Worm (Caenorhabditis elegans) whole organism, L4 larva: ENCODE data around the gene ZK353.4.

Experiments
- T20F7.1 ChIP-seq: fragments of 200-800 bp; sonication (Bioruptor generic); optimal IDR thresholded peaks from 2 replicates; lab custom pipeline; 2018; ENCODE audit warnings: mild to moderate bottlenecking, missing genetic modification characterization, missing compliant biosample characterization
- aha-1 ChIP-seq: fragments of 150-350 bp; peaks from one replicate; lab custom pipeline; 2014; ENCODE audit warnings: missing biosample characterization, missing genetic modification characterization
- aly-2 ChIP-seq: sonication (generic microtip); optimal IDR thresholded peaks from 2 replicates; lab custom pipeline; 2018; ENCODE audit warnings: missing biosample characterization, missing genetic modification characterization
- arid-1 ChIP-seq: fragments of 200-800 bp; sonication (Bioruptor generic); conservative IDR thresholded peaks from 2 replicates; pipeline ENCODE4 v1.3.6; 2022; ENCODE audit warnings: missing genetic modification reagents, missing genetic modification characterization, missing compliant biosample characterization
- ceh-32 ChIP-seq: sonication (generic microtip); optimal IDR thresholded peaks from 2 replicates; lab custom pipeline; 2016; ENCODE audit warnings: mild to moderate bottlenecking, missing genetic modification characterization, missing compliant biosample characterization; ENCODE audit not compliant: poor library complexity
- ces-1 ChIP-seq: fragments of 150-350 bp; sonication (generic microtip); optimal IDR thresholded peaks from 4 replicates; lab custom pipeline; 2014; ENCODE audit warnings: missing biosample characterization, missing genetic modification reagents, missing genetic modification characterization
- daf-12 ChIP-seq: fragments of 150-350 bp; optimal IDR thresholded peaks from 2 replicates; lab custom pipeline; 2014; ENCODE audit warnings: missing biosample characterization, missing genetic modification reagents, missing genetic modification characterization
- dmd-8 ChIP-seq: fragments of 200-800 bp; sonication (Bioruptor generic); IDR thresholded peaks from 2 replicates; pipeline ENCODE4 v1.3.6; 2022; ENCODE audit warnings: missing genetic modification characterization, missing compliant biosample characterization
- dpl-1 ChIP-seq: fragments of 150-350 bp; optimal IDR thresholded peaks from 2 replicates; lab custom pipeline; 2014; ENCODE audit warnings: missing biosample characterization, missing genetic modification reagents, missing genetic modification characterization
- duxl-1 ChIP-seq: sonication (generic microtip); optimal IDR thresholded peaks from 2 replicates; lab custom pipeline; 2016; ENCODE audit warnings: mild to moderate bottlenecking, missing genetic modification characterization, moderate library complexity, missing compliant biosample characterization; ENCODE audit not compliant: poor library complexity
- egl-27 ChIP-seq: sonication (generic microtip); optimal IDR thresholded peaks from 3 replicates; lab custom pipeline; 2017; ENCODE audit warnings: missing biosample characterization, missing genetic modification reagents, missing genetic modification characterization
- gei-8 ChIP-seq: fragments of 200-800 bp; sonication (Bioruptor generic); optimal IDR thresholded peaks from 2 replicates; lab custom pipeline; 2018; ENCODE audit warnings: mild to moderate bottlenecking, missing genetic modification characterization, missing compliant biosample characterization
- hif-1 ChIP-seq, 2 experiments: sonication (generic microtip); optimal IDR thresholded peaks; 2 replicates each; lab custom pipeline; 2016 to 2017; ENCODE audit warnings: missing compliant biosample characterization in 2 of 2, missing genetic modification characterization in 2 of 2, missing genetic modification reagents in 2 of 2, missing genotype in 2 of 2, mild to moderate bottlenecking in 1 of 2
- lsy-2 ChIP-seq, 2 experiments: fragments of 150-350 bp in 1 of 2; sonication (generic microtip) in 1 of 2; optimal IDR thresholded peaks; 2 replicates each; lab custom pipeline; 2014 to 2017; ENCODE audit warnings: missing biosample characterization in 2 of 2, missing genetic modification characterization in 2 of 2
- madf-9 ChIP-seq: fragments of 200-800 bp; sonication (Bioruptor generic); conservative IDR thresholded peaks from 2 replicates; pipeline ENCODE4 v1.3.6; 2022; ENCODE audit warnings: missing genetic modification reagents, missing genetic modification characterization, missing compliant biosample characterization
- mdt-29 ChIP-seq: fragments of 200-800 bp; sonication (Bioruptor generic); IDR thresholded peaks from 2 replicates; pipeline ENCODE4 v1.3.6; 2022; ENCODE audit warnings: missing genetic modification reagents, missing genetic modification characterization, missing compliant biosample characterization
- mes-2 ChIP-seq: sonication (generic microtip); optimal IDR thresholded peaks from 2 replicates; lab custom pipeline; 2016; ENCODE audit warnings: missing genotype, mild to moderate bottlenecking, missing genetic modification characterization, missing compliant biosample characterization; ENCODE audit not compliant: poor library complexity, severe bottlenecking
- mxl-2 ChIP-seq: fragments of 200-800 bp; sonication (Bioruptor generic); conservative IDR thresholded peaks from 2 replicates; pipeline ENCODE4 v1.3.6; 2022; ENCODE audit warnings: missing genetic modification reagents, missing genetic modification characterization, missing compliant biosample characterization
- nhr-11 ChIP-seq: fragments of 150-350 bp; optimal IDR thresholded peaks from 2 replicates; lab custom pipeline; 2014; ENCODE audit warnings: missing biosample characterization, missing genetic modification characterization
- nhr-111 ChIP-seq: fragments of 200-800 bp; sonication (Bioruptor generic); optimal IDR thresholded peaks from 2 replicates; lab custom pipeline; 2018; ENCODE audit warnings: mild to moderate bottlenecking, missing genetic modification characterization, missing compliant biosample characterization
- nhr-25 ChIP-seq: sonication (generic microtip); optimal IDR thresholded peaks from 2 replicates; lab custom pipeline; 2017; ENCODE audit warnings: missing genetic modification characterization, mild to moderate bottlenecking, missing compliant biosample characterization, antibody characterized with exemption, moderate library complexity, borderline replicate concordance; ENCODE audit not compliant: insufficient read depth
- nhr-41 ChIP-seq: fragments of 200-800 bp; sonication (Bioruptor generic); IDR thresholded peaks from 2 replicates; pipeline ENCODE4 v1.3.6; 2022; ENCODE audit warnings: missing genetic modification reagents, missing genetic modification characterization, missing compliant biosample characterization
- nhr-48 ChIP-seq: sonication (generic microtip); optimal IDR thresholded peaks from 2 replicates; lab custom pipeline; 2016; ENCODE audit warnings: mild to moderate bottlenecking, missing genetic modification characterization, missing compliant biosample characterization
- pha-4 ChIP-seq, 2 experiments: fragments of 150-350 bp in 1 of 2; fragments of 200-800 bp in 1 of 2; sonication (Bioruptor generic) in 1 of 2; IDR thresholded peaks in 1 of 2; optimal IDR thresholded peaks in 1 of 2; 2 replicates each; pipeline versions ENCODE4 v1.3.6 to Lab custom; 2014 to 2022; ENCODE audit warnings: missing genetic modification characterization in 2 of 2, missing genetic modification reagents in 2 of 2, missing biosample characterization in 1 of 2, missing compliant biosample characterization in 1 of 2
- saeg-2 ChIP-seq: fragments of 200-800 bp; sonication (Bioruptor generic); IDR thresholded peaks from 2 replicates; pipeline ENCODE4 v1.3.6; 2022; ENCODE audit warnings: missing genetic modification reagents, missing genetic modification characterization, missing compliant biosample characterization
- snpc-4 ChIP-seq: fragments of 150-350 bp; optimal IDR thresholded peaks from 2 replicates; lab custom pipeline; 2014; ENCODE audit warnings: missing biosample characterization, missing genetic modification characterization
- spr-1 ChIP-seq: sonication (generic microtip); optimal IDR thresholded peaks from 2 replicates; lab custom pipeline; 2016; ENCODE audit warnings: mild to moderate bottlenecking, missing genetic modification characterization, missing compliant biosample characterization
- unc-62 ChIP-seq, 3 experiments: fragments of 150-350 bp in 1 of 3; sonication (generic microtip); optimal IDR thresholded peaks in 2 of 3; peaks in 1 of 3; 1 replicate in 1 of 3; 2 replicates in 2 of 3; lab custom pipeline; 2014 to 2017; ENCODE audit warnings: missing biosample characterization in 3 of 3, missing genetic modification characterization in 3 of 3, missing genetic modification reagents in 3 of 3, missing genotype in 1 of 3
- zip-11 ChIP-seq: fragments of 200-800 bp; sonication (Bioruptor generic); IDR thresholded peaks from 2 replicates; pipeline ENCODE4 v1.3.6; 2022; ENCODE audit warnings: missing genetic modification characterization, missing compliant biosample characterization
- zip-2 ChIP-seq: fragments of 150-350 bp; optimal IDR thresholded peaks from 2 replicates; lab custom pipeline; 2014; ENCODE audit warnings: missing biosample characterization, missing genetic modification characterization
- ztf-7 ChIP-seq: fragments of 150-350 bp; optimal IDR thresholded peaks from 2 replicates; lab custom pipeline; 2014; ENCODE audit warnings: missing biosample characterization, missing genetic modification characterization

Gene ZK353.4

DNA sequence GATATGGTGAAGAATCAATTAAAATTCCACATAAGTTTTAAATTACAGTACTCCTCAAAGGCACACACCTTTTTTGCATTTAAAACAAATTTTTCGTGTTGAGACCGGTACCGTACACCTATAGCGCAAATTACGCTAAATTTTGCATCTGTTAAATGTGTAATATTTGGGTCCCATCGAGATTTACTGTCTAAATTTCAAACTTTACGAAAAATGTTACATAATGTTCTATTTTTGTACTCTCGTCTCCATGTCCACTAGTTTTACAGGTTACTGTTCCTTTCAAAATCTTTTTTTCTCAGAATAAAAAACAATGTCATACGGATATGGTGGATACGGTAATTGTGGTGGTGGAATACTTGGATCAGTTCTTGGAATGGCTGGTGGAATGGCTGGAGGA, 9.0 kb upstream of the ZK353.4 start, which contains the start of gene ZK353.2:
ZK353.2 (plus strand) TSS at position 301 of the 400 bp plus-strand sequence.
- no peak for TF ChIP-seq mes-2 (tag; lab: Kevin White, UChicago)
- TF ChIP-seq aly-2 (tag; lab: Kevin White, UChicago) = no peak
- TF ChIP-seq T20F7.1 (GFP tag; lab: Kevin White, UChicago) = no peak
- no peak for TF ChIP-seq nhr-111
- TF ChIP-seq madf-9 (GFP tag; lab: Robert Waterston, UW) = no peak
- no peak for TF ChIP-seq egl-27 (tag; lab: Kevin White, UChicago)
- no peak for TF ChIP-seq nhr-41 (GFP tag; lab: Robert Waterston, UW)
- no peak for TF ChIP-seq daf-12
- TF ChIP-seq zip-11 (GFP tag; lab: Robert Waterston, UW) = no peak
- no peak for TF ChIP-seq mdt-29 (GFP tag; lab: Robert Waterston, UW)
- TF ChIP-seq duxl-1 (tag; lab: Kevin White, UChicago) = no peak
- no peak for TF ChIP-seq nhr-48 (tag; lab: Kevin White, UChicago)
- no peak for TF ChIP-seq nhr-11 (tag; lab: Kevin White, UChicago)
- no peak for TF ChIP-seq zip-2 (tag; lab: Kevin White, UChicago)
- no peak for TF ChIP-seq pha-4 (GFP tag; IDR thresholded peaks at IDR 0.05; lab: Robert Waterston, UW)
- no peak for TF ChIP-seq pha-4 (tag; optimal IDR thresholded peaks at IDR 0.05; lab: Kevin White, UChicago)
- TF ChIP-seq dmd-8 (GFP tag; lab: Robert Waterston, UW) = no peak
- TF ChIP-seq arid-1 = no peak
- no peak for TF ChIP-seq saeg-2 (GFP tag; lab: Robert Waterston, UW)
- TF ChIP-seq, all 104 proteins: peak for 0

DNA sequence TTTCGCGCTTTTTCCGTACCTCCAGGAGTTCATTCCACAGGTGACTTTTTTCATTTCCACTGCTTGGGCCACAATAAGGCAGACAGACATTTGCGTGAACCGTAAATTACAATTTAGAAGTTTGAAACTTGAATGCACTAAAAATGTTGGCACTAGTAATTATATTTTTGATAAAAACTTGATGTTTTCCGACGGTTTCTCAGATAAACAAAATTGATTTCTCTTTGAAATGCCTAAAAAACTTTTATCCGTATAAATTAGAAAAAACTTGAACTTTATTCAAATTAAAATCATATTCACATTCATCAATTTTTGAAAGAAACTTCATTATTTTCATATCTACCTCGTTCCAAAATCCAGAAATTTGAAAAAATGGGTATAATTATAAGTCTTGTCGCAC, 6.2 kb upstream of the ZK353.4 start, which contains the start of gene ZK353.3:
ZK353.3 (plus strand) TSS at position 301 of the 400 bp plus-strand sequence.
- TF ChIP-seq gei-8 (GFP tag; lab: Kevin White, UChicago) (no peak), aly-2 (tag; lab: Kevin White, UChicago) (no peak), nhr-25 (no peak), ztf-7 (tag; lab: Kevin White, UChicago) (no peak), mxl-2 (no peak), ceh-32 (tag; lab: Kevin White, UChicago) (no peak), spr-1 (tag; lab: Kevin White, UChicago) (no peak), nhr-41 (GFP tag; lab: Robert Waterston, UW) (no peak), ces-1 (GFP tag; lab: Kevin White, UChicago) (no peak), saeg-2 (GFP tag; lab: Robert Waterston, UW) (no peak), mes-2 (tag; lab: Kevin White, UChicago) (no peak), dpl-1 (GFP tag; lab: Kevin White, UChicago) (no peak), hif-1 (tag; optimal IDR thresholded peaks at IDR 0.05; lab: Kevin White, UChicago) (no peak)

DNA sequence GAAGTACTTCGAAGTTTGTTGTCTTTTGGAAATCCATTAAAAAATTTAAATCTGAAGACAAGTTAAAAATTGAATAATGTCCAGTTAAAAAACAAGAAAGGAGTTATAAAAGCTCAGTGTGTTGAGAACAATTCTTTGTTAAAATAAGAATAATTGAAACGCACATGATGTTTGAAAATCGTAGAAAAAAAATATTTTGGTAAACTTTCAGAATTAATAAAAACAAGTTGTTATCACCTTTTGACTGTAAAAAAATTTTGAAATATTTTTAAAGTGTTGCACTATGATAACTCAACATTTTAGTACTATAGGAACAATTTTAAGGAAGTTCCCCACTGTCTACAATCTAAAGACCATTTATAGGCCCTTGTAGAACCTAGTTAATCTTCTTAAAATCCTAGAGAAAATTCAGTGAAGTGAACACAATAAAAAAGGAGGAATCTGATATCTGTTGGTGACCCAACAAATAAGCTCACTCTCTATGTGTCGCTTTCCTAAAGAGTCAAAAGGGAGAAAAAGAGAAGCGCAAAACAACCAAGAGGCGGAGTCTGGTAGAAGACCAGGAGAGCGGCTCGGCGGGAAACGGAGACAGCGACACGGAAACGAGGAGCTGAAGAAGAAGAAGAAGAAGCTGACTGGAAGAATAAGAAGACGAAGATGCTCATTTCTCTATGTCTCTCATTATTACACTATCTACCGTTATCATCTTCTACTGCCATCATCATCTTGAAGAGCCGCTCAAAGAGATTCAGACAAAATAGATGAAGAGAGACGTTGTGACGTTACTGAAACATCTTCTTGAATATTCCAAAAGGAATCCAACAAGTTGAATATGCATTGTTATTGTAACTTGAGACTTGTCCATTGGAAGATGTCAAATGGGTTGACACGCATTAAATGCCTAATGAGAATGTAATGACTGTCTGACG, 5.2 kb upstream of the ZK353.4 start, which contains the start of gene ZK353.10:
ZK353.10 (minus strand) TSS at position 51 of the 929 bp plus-strand sequence.
- TF ChIP-seq aha-1 (tag; lab: Kevin White, UChicago) (peak; percentile 93), snpc-4 (tag; lab: Kevin White, UChicago) (no peak), mes-2 (tag; lab: Kevin White, UChicago) (no peak), gei-8 (GFP tag; lab: Kevin White, UChicago) (no peak), unc-62 (GFP tag; optimal IDR thresholded peaks at IDR 0.05 in 1 of 2; lab: Kevin White, UChicago) (peak in 1 of 2 experiments; percentile 26), unc-62 (tag; optimal IDR thresholded peaks at IDR 0.05; lab: Kevin White, UChicago) (no peak), lsy-2 (tag; optimal IDR thresholded peaks at IDR 0.05; lab: Kevin White, UChicago) (peak in 1 of 2 experiments; percentile 18)
